Fruit fly (Drosophila melanogaster): ENCODE results near the gene Klc.

Gene Klc

dm6 chr3L:12749567-12750535 lies at the start of gene Klc, which contains the start of gene CG10984 (continued):
- TF ChIP-seq Myb (GFP tag; optimal IDR thresholded peaks at IDR 0.05) (peak; percentile 19), ato (GFP tag; IDR thresholded peaks at IDR 0.05; ENCODE audit: partially characterized antibody) (no peak), CG14710 (tag; optimal IDR thresholded peaks at IDR 0.05) (peak; percentile 71), CG2678 (tag; optimal IDR thresholded peaks at IDR 0.05) (no peak), CG7357 (GFP tag; IDR thresholded peaks at IDR 0.05) (peak; percentile 47; the same call in 1 of the 3 replicates), CG33213 (GFP tag; optimal IDR thresholded peaks at IDR 0.05) (peak; percentile 55), CG34422 (GFP tag; IDR thresholded peaks at IDR 0.05) (peak; percentile 87; the same call in 2 of the 3 replicates), Mes4 (GFP tag; optimal IDR thresholded peaks at IDR 0.05) (peak; percentile 21), Dip2 (GFP tag; IDR thresholded peaks at IDR 0.05) (no peak), CG6854 (GFP tag; optimal IDR thresholded peaks at IDR 0.05) (no peak), Adf1 (GFP tag; IDR thresholded peaks at IDR 0.05) (peak; percentile 52; the same call in 1 of the 2 replicates), inv (GFP tag; IDR thresholded peaks at IDR 0.05; ENCODE audit: partially characterized antibody) (no peak), ken (GFP tag; IDR thresholded peaks at IDR 0.05) (peak; percentile 65; the same call in 1 of the 3 replicates), CG9876 (GFP tag; optimal IDR thresholded peaks at IDR 0.05) (no peak), cas (GFP tag; IDR thresholded peaks at IDR 0.05) (peak; percentile 13; the same call in 1 of the 2 replicates), CG14860 (GFP tag; IDR thresholded peaks at IDR 0.05; ENCODE audit: partially characterized antibody) (no peak), dati (GFP tag; IDR thresholded peaks at IDR 0.05) (peak; percentile 62; the same call in 1 of the 2 replicates), chn (GFP tag; optimal IDR thresholded peaks at IDR 0.05) (peak; percentile 74), CG6654 (GFP tag; optimal IDR thresholded peaks at IDR 0.05) (peak; percentile 39), CG7963 (GFP tag; IDR thresholded peaks at IDR 0.05; ENCODE audit: partially characterized antibody) (no peak), Rfx (GFP tag; IDR thresholded peaks at IDR 0.05) (peak; percentile 86; the same call in 1 of the 2 replicates), gcm2 (GFP tag; optimal IDR thresholded peaks at IDR 0.05) (no peak), z (GFP tag; IDR thresholded peaks at IDR 0.05) (no peak), CG3995 (GFP tag; optimal IDR thresholded peaks at IDR 0.05) (no peak), phol (tag; optimal IDR thresholded peaks at IDR 0.05) (peak; percentile 48), ab (GFP tag; optimal IDR thresholded peaks at IDR 0.05) (peak; percentile 38), CG1602 (GFP tag; optimal IDR thresholded peaks at IDR 0.05) (peak; percentile 39), da (GFP tag; optimal IDR thresholded peaks at IDR 0.05) (no peak), CG32767 (GFP tag; IDR thresholded peaks at IDR 0.05) (no peak), Oaz (GFP tag; IDR thresholded peaks at IDR 0.05) (peak; percentile 45; the same call in 1 of the 2 replicates), psq (GFP tag; optimal IDR thresholded peaks at IDR 0.05) (no peak), CG4730 (GFP tag; IDR thresholded peaks at IDR 0.05) (no peak; the same call in 1 of the 2 replicates), CG17612 (GFP tag; IDR thresholded peaks at IDR 0.05) (no peak), CG31224 (GFP tag; IDR thresholded peaks at IDR 0.05) (no peak), CG15011 (GFP tag; optimal IDR thresholded peaks at IDR 0.05) (no peak), CG9932 (GFP tag; IDR thresholded peaks at IDR 0.05) (no peak), ems (GFP tag; optimal IDR thresholded peaks at IDR 0.05) (peak; percentile 46), zen2 (GFP tag; IDR thresholded peaks at IDR 0.05; ENCODE audit: partially characterized antibody) (no peak), dimm (GFP tag; IDR thresholded peaks at IDR 0.05) (no peak), B-H2 (GFP tag; optimal IDR thresholded peaks at IDR 0.05) (no peak), hth (optimal IDR thresholded peaks at IDR 0.05) (no peak), gsb-n (tag; optimal IDR thresholded peaks at IDR 0.05) (no peak), shn (GFP tag; optimal IDR thresholded peaks at IDR 0.05) (peak; percentile 65), CG8388 (GFP tag; optimal IDR thresholded peaks at IDR 0.05) (peak; percentile 66), CG3847 (GFP tag; IDR thresholded peaks at IDR 0.05) (no peak), pho (GFP tag; optimal IDR thresholded peaks at IDR 0.05) (peak; percentile 50), CG4360 (GFP tag; IDR thresholded peaks at IDR 0.05) (no peak), crol (GFP tag; IDR thresholded peaks at IDR 0.05) (no peak), CG2116 (GFP tag; optimal IDR thresholded peaks at IDR 0.05) (peak; percentile 21), sens-2 (GFP tag; IDR thresholded peaks at IDR 0.05) (no peak)
